Worm (Caenorhabditis elegans) whole organism, L4/young adult: ENCODE measurements around the gene K03H1.12.

Experiments used
- W03F9.2 ChIP-seq: fragments of 150-350 bp; optimal IDR thresholded peaks from 2 replicates; lab custom pipeline; 2014; ENCODE audit warnings: missing biosample characterization, missing genetic modification characterization
- dao-5 ChIP-seq: sonication (generic microtip); optimal IDR thresholded peaks from 2 replicates; lab custom pipeline; 2016; ENCODE audit warnings: missing genotype, missing genetic modification characterization, moderate library complexity, missing compliant biosample characterization
- him-1 ChIP-seq: sonication (generic microtip); optimal IDR thresholded peaks from 2 replicates; lab custom pipeline; 2016; ENCODE audit warnings: missing genotype, missing genetic modification reagents, missing genetic modification characterization, missing compliant biosample characterization

Gene K03H1.12

ce11 chrIII:9926650-9927049 is 14.8 kb upstream of the K03H1.12 start, which contains the start of gene ttr-3:
ttr-3 (minus strand) TSS chrIII:9926750.
- TF ChIP-seq him-1 (tag; lab: Kevin White, UChicago) (no peak), dao-5 (tag; lab: Kevin White, UChicago) (no peak), W03F9.2 (tag; lab: Kevin White, UChicago) (no peak)

- no peak for TF ChIP-seq dao-5 (tag; lab: Kevin White, UChicago)
- TF ChIP-seq W03F9.2 (tag; lab: Kevin White, UChicago) = no peak
- no peak for TF ChIP-seq him-1 (tag; lab: Kevin White, UChicago)
Observed at ce11 chrIII:9927378-9927777, 14.0 kb upstream of the K03H1.12 start, which contains the start of gene ttr-2. ttr-2 (plus strand) TSS chrIII:9927769.

- TF ChIP-seq W03F9.2 (tag; lab: Kevin White, UChicago) (no peak), him-1 (tag; lab: Kevin White, UChicago) (no peak), dao-5 (tag; lab: Kevin White, UChicago) (no peak)
Observed at ce11 chrIII:9928777-9929176, 12.6 kb upstream of the K03H1.12 start, which contains the start of gene ttr-1. ttr-1 (plus strand) TSS chrIII:9929077.

- TF ChIP-seq dao-5 (tag; lab: Kevin White, UChicago) (no peak), him-1 (tag; lab: Kevin White, UChicago) (no peak), W03F9.2 (tag; lab: Kevin White, UChicago) (no peak)
Observed at ce11 chrIII:9929525-9929924, 11.9 kb upstream of the K03H1.12 start.

- TF ChIP-seq dao-5 (tag; lab: Kevin White, UChicago) (no peak), him-1 (tag; lab: Kevin White, UChicago) (no peak), W03F9.2 (tag; lab: Kevin White, UChicago) (no peak)
Observed at ce11 chrIII:9930406-9930805, 11.0 kb upstream of the K03H1.12 start.

ce11 chrIII:9932091-9932490 is 9.3 kb upstream of the K03H1.12 start, which contains the start of gene dec-7:
dec-7 (plus strand) TSS chrIII:9932398.
- no peak for TF ChIP-seq W03F9.2 (tag; lab: Kevin White, UChicago)
- no peak for TF ChIP-seq him-1 (tag; lab: Kevin White, UChicago)
- TF ChIP-seq dao-5 (tag; lab: Kevin White, UChicago) = no peak

- TF ChIP-seq W03F9.2 (tag; lab: Kevin White, UChicago) (no peak), him-1 (tag; lab: Kevin White, UChicago) (no peak), dao-5 (tag; lab: Kevin White, UChicago) (no peak)
Observed at ce11 chrIII:9944723-9945122, 3.3 kb downstream of the K03H1.12 start, which contains the start of gene gln-2. gln-2 (minus strand) TSS chrIII:9944823.

- TF ChIP-seq him-1 (tag; lab: Kevin White, UChicago) = no peak
- TF ChIP-seq W03F9.2 (tag; lab: Kevin White, UChicago) = no peak
- no peak for TF ChIP-seq dao-5 (tag; lab: Kevin White, UChicago)
Observed at ce11 chrIII:9946806-9947419, 5.5 kb downstream of the K03H1.12 start, which contains the start of gene K03H1.7. K03H1.7 (plus strand) TSS chrIII:9947405.

- no peak for TF ChIP-seq dao-5 (tag; lab: Kevin White, UChicago)
- no peak for TF ChIP-seq W03F9.2 (tag; lab: Kevin White, UChicago)
- no peak for TF ChIP-seq him-1 (tag; lab: Kevin White, UChicago)
Observed at ce11 chrIII:9950244-9950643, 8.8 kb downstream of the K03H1.12 start, which contains the start of gene K03H1.13. K03H1.13 (minus strand) TSS chrIII:9950344.

ce11 chrIII:9951864-9952263 is 10.4 kb downstream of the K03H1.12 start, which contains the start of gene K03H1.11:
K03H1.11 (minus strand) TSS chrIII:9951964.
- TF ChIP-seq W03F9.2 (tag; lab: Kevin White, UChicago) = no peak
- no peak for TF ChIP-seq dao-5 (tag; lab: Kevin White, UChicago)
- no peak for TF ChIP-seq him-1 (tag; lab: Kevin White, UChicago)

- TF ChIP-seq dao-5 (tag; lab: Kevin White, UChicago) (no peak), W03F9.2 (tag; lab: Kevin White, UChicago) (peak; percentile 24)
Observed at ce11 chrIII:9956123-9956522, 14.7 kb downstream of the K03H1.12 start, which contains the start of gene mog-1. mog-1 (minus strand) TSS chrIII:9956215.

ce11 chrIII:9956665-9957401 is 15.4 kb downstream of the K03H1.12 start, which contains the start of gene alx-1:
alx-1 (plus strand) TSS chrIII:9957351.
- TF ChIP-seq W03F9.2 (tag; lab: Kevin White, UChicago) (peak; percentile 19), dao-5 (tag; lab: Kevin White, UChicago) (no peak), him-1 (tag; lab: Kevin White, UChicago) (no peak)

- no peak for TF ChIP-seq W03F9.2 (tag; lab: Kevin White, UChicago)
- TF ChIP-seq him-1 (tag; lab: Kevin White, UChicago) = no peak
- TF ChIP-seq dao-5 (tag; lab: Kevin White, UChicago) = no peak
Observed at ce11 chrIII:9963447-9963846, 22.0 kb downstream of the K03H1.12 start.
